Fruit fly (Drosophila melanogaster) whole organism, adult: ENCODE data around the gene Prp18.
A peak's percentile ranks its signal among the peaks of the same experiment; 100 is the strongest.

ENCODE experiments used
- CG11617 ChIP-seq: fragments of 200-800 bp; sonication (Bioruptor generic); optimal IDR thresholded peaks from 2 replicates; lab custom pipeline; 2017; ENCODE audit warnings: mild to moderate bottlenecking, missing biosample characterization, missing genetic modification reagents, missing genetic modification characterization
- CG12768 ChIP-seq: fragments of 200-800 bp; sonication (Bioruptor generic); optimal IDR thresholded peaks from 2 replicates; lab custom pipeline; 2017; ENCODE audit warnings: missing biosample characterization, missing genetic modification characterization, mild to moderate bottlenecking, moderate library complexity, missing genetic modification reagents
- CG14711 ChIP-seq: fragments of 200-800 bp; sonication (Bioruptor generic); optimal IDR thresholded peaks from 2 replicates; lab custom pipeline; 2018; ENCODE audit warnings: missing biosample characterization, mild to moderate bottlenecking, missing genetic modification characterization, moderate library complexity
- CG1620 ChIP-seq: fragments of 200-800 bp; sonication (Bioruptor generic); optimal IDR thresholded peaks from 2 replicates; lab custom pipeline; 2016; ENCODE audit warnings: missing biosample characterization, missing genetic modification characterization
- CG33017 ChIP-seq: fragments of 200-800 bp; sonication (Bioruptor generic); optimal IDR thresholded peaks from 2 replicates; lab custom pipeline; 2018; ENCODE audit warnings: missing biosample characterization, mild to moderate bottlenecking, missing genetic modification characterization, moderate library complexity
- CG5204 ChIP-seq: fragments of 200-800 bp; sonication (Bioruptor generic); optimal IDR thresholded peaks from 2 replicates; lab custom pipeline; 2016; ENCODE audit warnings: missing biosample characterization, missing genetic modification characterization
- CG7045 ChIP-seq: fragments of 200-800 bp; sonication (Bioruptor generic); optimal IDR thresholded peaks from 2 replicates; lab custom pipeline; 2017; ENCODE audit warnings: missing biosample characterization, mild to moderate bottlenecking, missing genetic modification characterization
- CG7101 ChIP-seq: fragments of 200-800 bp; sonication (Bioruptor generic); optimal IDR thresholded peaks from 2 replicates; lab custom pipeline; 2018; ENCODE audit warnings: missing biosample characterization, mild to moderate bottlenecking, missing genetic modification characterization, moderate library complexity
- Clk ChIP-seq: fragments of 200-800 bp; sonication (Bioruptor generic); optimal IDR thresholded peaks from 2 replicates; lab custom pipeline; 2017; ENCODE audit warnings: missing biosample characterization, missing genetic modification characterization
- Crg-1 ChIP-seq: fragments of 200-800 bp; sonication (Bioruptor generic); optimal IDR thresholded peaks from 2 replicates; lab custom pipeline; 2016; ENCODE audit warnings: missing biosample characterization, missing genetic modification characterization
- Hr96 ChIP-seq: fragments of 200-800 bp; sonication (Bioruptor generic); optimal IDR thresholded peaks from 2 replicates; lab custom pipeline; 2016; ENCODE audit warnings: missing biosample characterization, missing genetic modification characterization
- Mnt ChIP-seq: fragments of 200-800 bp; sonication (Bioruptor generic); optimal IDR thresholded peaks from 2 replicates; lab custom pipeline; 2016; ENCODE audit warnings: missing biosample characterization, mild to moderate bottlenecking, missing genetic modification characterization
- bab1 ChIP-seq: fragments of 200-800 bp; sonication (Bioruptor generic); optimal IDR thresholded peaks from 3 replicates; lab custom pipeline; 2019; ENCODE audit warnings: missing biosample characterization, mild to moderate bottlenecking, missing genetic modification characterization, moderate library complexity
- cic ChIP-seq: fragments of 200-800 bp; sonication (Bioruptor generic); optimal IDR thresholded peaks from 2 replicates; lab custom pipeline; 2017; ENCODE audit warnings: missing biosample characterization, mild to moderate bottlenecking, missing genetic modification characterization, moderate library complexity
- cnc ChIP-seq, 2 experiments: fragments of >200 bp; optimal IDR thresholded peaks; 2 replicates each; lab custom pipeline; 2017
- kay ChIP-seq: fragments of 200-800 bp; sonication (Bioruptor generic); peaks from one replicate; lab custom pipeline; 2016; ENCODE audit warnings: missing biosample characterization, missing genetic modification characterization, borderline replicate concordance
- ovo ChIP-seq: fragments of 200-800 bp; sonication (Bioruptor generic); optimal IDR thresholded peaks from 2 replicates; lab custom pipeline; 2016; ENCODE audit warnings: missing biosample characterization, missing genetic modification characterization
- pad ChIP-seq: fragments of 200-800 bp; sonication (Bioruptor generic); optimal IDR thresholded peaks from 3 replicates; lab custom pipeline; 2017; ENCODE audit warnings: missing biosample characterization, missing genetic modification characterization, mild to moderate bottlenecking, moderate library complexity, missing genetic modification reagents
- tj ChIP-seq: fragments of 200-800 bp; sonication (Bioruptor generic); optimal IDR thresholded peaks from 3 replicates; lab custom pipeline; 2017; ENCODE audit warnings: missing biosample characterization, mild to moderate bottlenecking, missing genetic modification characterization, moderate library complexity
- toe ChIP-seq: fragments of 200-800 bp; sonication (Bioruptor generic); optimal IDR thresholded peaks from 2 replicates; lab custom pipeline; 2016; ENCODE audit warnings: missing biosample characterization, missing genetic modification characterization

Prp18 gene

DNA sequence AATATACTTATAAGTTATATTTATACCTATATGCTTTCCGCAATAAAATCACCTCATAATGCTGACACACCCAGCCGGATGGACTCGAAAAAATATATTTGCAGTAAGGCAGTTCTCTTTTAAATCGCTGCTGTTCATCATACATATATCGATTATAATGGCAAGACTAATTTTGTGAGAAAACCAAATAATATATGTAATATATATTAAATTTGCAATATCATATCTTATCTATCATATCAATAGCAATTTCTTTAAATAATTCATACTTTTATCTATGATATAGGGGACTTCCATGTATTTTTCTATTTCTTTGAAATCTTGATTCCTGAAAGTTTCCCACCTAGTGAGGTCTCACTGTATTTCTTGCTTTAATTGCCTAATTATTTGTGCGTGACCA, 31.5 kb upstream of the Prp18 start:
- TF ChIP-seq CG1620 (GFP tag; lab: Kevin White, UChicago): no peak
- TF ChIP-seq kay: peak; percentile 61
- TF ChIP-seq CG5204 (GFP tag; lab: Kevin White, UChicago): no peak
- peak; percentile 46 for TF ChIP-seq tj (GFP tag; lab: Kevin White, UChicago)
- TF ChIP-seq Clk (GFP tag; lab: Kevin White, UChicago): no peak
- TF ChIP-seq CG11617 (GFP tag; lab: Kevin White, UChicago): no peak
- no peak for TF ChIP-seq Crg-1 (GFP tag; lab: Kevin White, UChicago)
- no peak for TF ChIP-seq cic (GFP tag; lab: Kevin White, UChicago)

DNA sequence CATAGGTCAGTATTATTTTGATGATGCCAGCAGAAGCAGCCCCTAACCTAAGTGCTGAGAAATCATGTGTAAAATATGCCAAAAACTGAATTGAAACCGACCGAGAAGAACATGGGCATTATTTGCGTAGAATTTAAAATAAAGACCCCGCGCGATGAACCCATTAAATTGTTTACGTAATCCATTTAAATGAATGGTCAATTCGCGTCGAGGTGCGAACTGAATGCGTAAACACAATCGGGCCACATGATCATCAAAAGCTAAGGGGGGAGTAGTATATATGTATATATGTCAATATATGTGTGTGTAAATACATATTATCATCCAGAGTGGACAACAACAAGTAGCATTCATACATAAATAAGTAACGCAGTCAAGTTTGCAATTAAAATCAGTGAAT, 29.1 kb upstream of the Prp18 start:
- TF ChIP-seq CG1620 (GFP tag; lab: Kevin White, UChicago): no peak
- no peak for TF ChIP-seq pad (GFP tag; lab: Kevin White, UChicago)
- TF ChIP-seq CG7045: no peak
- peak; percentile 85 for TF ChIP-seq tj (GFP tag; lab: Kevin White, UChicago)
- peak; percentile 25 for TF ChIP-seq kay
- TF ChIP-seq cic (GFP tag; lab: Kevin White, UChicago): no peak
- no peak for TF ChIP-seq cnc (optimal IDR thresholded peaks at IDR 0.05; lab: Kevin White, UChicago)
- no peak for TF ChIP-seq CG33017 (tag; lab: Kevin White, UChicago)

DNA sequence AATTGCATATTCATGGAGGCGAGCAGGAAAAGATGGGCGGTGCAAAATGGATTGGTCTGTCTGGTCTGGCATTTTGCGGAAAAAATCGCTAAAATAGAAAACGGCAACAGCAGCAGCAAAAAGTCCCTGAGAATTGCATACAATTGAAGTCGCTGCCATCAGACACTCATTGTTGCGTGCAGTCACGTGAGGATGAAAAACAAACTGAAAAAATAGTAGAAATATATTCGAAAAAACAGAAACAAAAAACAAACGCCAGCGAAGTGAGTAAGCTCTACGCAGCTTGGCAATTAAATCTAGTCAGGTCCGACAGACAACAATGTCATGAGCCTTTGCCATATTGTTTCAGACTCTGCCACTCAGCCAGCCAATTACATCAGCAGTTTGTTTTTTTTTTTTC, 28.2 kb upstream of the Prp18 start:
- TF ChIP-seq bab1 (GFP tag; lab: Kevin White, UChicago): no peak
- TF ChIP-seq Hr96: no peak

DNA sequence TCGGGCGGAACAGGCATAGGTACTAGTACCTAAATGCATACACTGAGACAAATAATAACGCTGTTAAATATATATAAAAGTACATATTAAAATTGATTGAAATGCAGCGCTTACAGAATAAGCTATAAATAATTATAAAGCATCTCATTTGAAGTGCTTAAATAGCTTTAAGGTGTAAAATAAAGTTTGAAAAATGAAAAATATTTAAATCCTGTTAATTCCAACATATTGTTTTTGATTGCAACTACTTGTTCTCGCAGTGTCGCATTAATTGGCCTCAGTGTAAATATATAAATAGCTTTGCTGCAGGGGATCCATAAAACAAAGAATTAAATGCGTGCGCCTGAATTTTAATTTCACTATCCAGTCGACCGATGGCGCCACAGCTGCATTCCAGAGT, 27.3 kb upstream of the Prp18 start:
- TF ChIP-seq cnc (optimal IDR thresholded peaks at IDR 0.05; lab: Kevin White, UChicago) (no peak), CG5204 (GFP tag; lab: Kevin White, UChicago) (no peak), pad (GFP tag; lab: Kevin White, UChicago) (no peak), CG12768 (GFP tag; lab: Kevin White, UChicago) (no peak), ovo (GFP tag; lab: Kevin White, UChicago) (no peak), toe (GFP tag; lab: Kevin White, UChicago) (no peak), bab1 (GFP tag; lab: Kevin White, UChicago) (no peak), cic (GFP tag; lab: Kevin White, UChicago) (no peak), CG1620 (GFP tag; lab: Kevin White, UChicago) (no peak), CG7045 (no peak), Clk (GFP tag; lab: Kevin White, UChicago) (no peak), CG33017 (tag; lab: Kevin White, UChicago) (no peak), CG7101 (tag; lab: Kevin White, UChicago) (no peak), tj (GFP tag; lab: Kevin White, UChicago) (no peak), CG11617 (GFP tag; lab: Kevin White, UChicago) (no peak), Mnt (no peak)

DNA sequence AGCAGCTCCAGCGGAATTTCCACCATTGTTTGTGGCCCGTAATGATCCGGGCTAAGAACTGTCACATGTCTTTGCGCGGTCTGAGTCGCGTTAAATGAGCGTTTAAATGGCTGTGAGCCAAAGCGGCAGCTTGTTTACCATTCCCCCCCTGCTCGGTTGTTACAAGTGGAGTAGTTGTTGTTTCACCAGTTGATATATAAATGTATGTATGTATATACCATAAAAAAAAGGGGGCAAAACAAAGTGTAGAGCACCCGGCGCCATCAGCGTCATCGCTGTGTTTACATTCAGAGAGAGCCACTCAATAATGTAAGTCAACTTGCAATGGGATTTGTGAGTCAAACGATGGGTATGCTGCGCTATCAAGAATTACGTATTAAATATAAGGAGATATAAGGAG, 25.8 kb upstream of the Prp18 start:
- TF ChIP-seq CG7101 (tag; lab: Kevin White, UChicago) (no peak), cnc (optimal IDR thresholded peaks at IDR 0.05; lab: Kevin White, UChicago) (no peak), Hr96 (peak; percentile 8), tj (GFP tag; lab: Kevin White, UChicago) (peak; percentile 10)

DNA sequence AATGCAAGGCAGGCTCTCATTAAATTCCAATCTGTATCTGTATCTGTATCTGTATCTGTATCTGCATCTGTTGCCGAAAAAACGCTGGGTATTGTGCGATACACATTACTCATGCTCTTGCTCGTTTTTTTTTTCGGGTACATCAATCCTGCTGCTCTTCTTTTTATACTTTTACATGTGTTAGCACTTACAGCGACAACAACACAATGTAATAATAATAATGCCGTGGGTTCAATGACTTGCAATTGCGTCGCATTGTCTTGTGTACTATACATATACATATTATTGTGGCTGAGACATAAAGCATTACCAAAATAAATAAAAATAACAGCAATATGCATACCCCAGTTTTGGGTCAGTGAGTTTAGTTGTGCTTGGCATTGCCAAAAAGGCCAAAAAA, 23.8 kb upstream of the Prp18 start:
- TF ChIP-seq CG33017 (tag; lab: Kevin White, UChicago) (no peak), Crg-1 (GFP tag; lab: Kevin White, UChicago) (no peak), cic (GFP tag; lab: Kevin White, UChicago) (no peak), toe (GFP tag; lab: Kevin White, UChicago) (no peak), Clk (GFP tag; lab: Kevin White, UChicago) (no peak), bab1 (GFP tag; lab: Kevin White, UChicago) (no peak), kay (no peak), CG14711 (tag; lab: Kevin White, UChicago) (no peak), cnc (optimal IDR thresholded peaks at IDR 0.05; lab: Kevin White, UChicago) (no peak), CG5204 (GFP tag; lab: Kevin White, UChicago) (no peak), Mnt (no peak)

DNA sequence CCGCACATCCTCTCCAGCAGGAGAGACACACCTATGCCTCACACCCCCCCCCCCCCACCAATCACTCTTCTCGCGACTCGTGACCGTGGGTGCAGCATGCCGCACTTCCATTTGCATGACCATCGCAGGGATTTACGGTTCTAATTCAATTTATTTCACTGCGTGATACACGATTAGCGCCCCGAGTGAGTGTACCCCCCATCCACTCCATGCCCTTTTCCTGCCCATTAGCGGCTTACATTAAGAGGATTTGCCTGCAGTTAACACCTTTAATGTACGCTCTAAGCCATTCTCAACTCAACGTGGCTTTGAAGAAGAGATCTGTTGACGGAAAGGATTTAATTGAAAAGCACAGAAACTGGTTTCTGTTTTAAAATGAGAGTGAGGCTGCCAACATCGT, 21.4 kb upstream of the Prp18 start:
- TF ChIP-seq CG1620 (GFP tag; lab: Kevin White, UChicago): no peak
- no peak for TF ChIP-seq kay
- no peak for TF ChIP-seq CG11617 (GFP tag; lab: Kevin White, UChicago)
- TF ChIP-seq pad (GFP tag; lab: Kevin White, UChicago): no peak
- no peak for TF ChIP-seq CG7045
- TF ChIP-seq Crg-1 (GFP tag; lab: Kevin White, UChicago): no peak
- TF ChIP-seq ovo (GFP tag; lab: Kevin White, UChicago): no peak
- TF ChIP-seq Clk (GFP tag; lab: Kevin White, UChicago): no peak
- no peak for TF ChIP-seq toe (GFP tag; lab: Kevin White, UChicago)
- no peak for TF ChIP-seq bab1 (GFP tag; lab: Kevin White, UChicago)
